Worm (Caenorhabditis elegans) whole organism, midembryonic: ENCODE measurements around the gene acox-1.6.

Experiments used
- T22C8.4 ChIP-seq: fragments of 200-800 bp; sonication (Bioruptor generic); IDR thresholded peaks from 2 replicates; pipeline ENCODE4 v1.3.6; 2022; ENCODE audit warnings: missing genetic modification characterization, missing compliant biosample characterization
- cog-1 ChIP-seq: sonication (generic microtip); optimal IDR thresholded peaks from 2 replicates; lab custom pipeline; 2016; ENCODE audit warnings: missing genetic modification characterization, missing compliant biosample characterization
- flt-1 ChIP-seq: fragments of 200-800 bp; sonication (Bioruptor generic); IDR thresholded peaks from 2 replicates; pipeline ENCODE4 v1.3.6; 2022; ENCODE audit warnings: missing genetic modification characterization, missing compliant biosample characterization
- klf-2 ChIP-seq: fragments of 200-800 bp; sonication (Bioruptor generic); conservative IDR thresholded peaks from 2 replicates; pipeline ENCODE4 v1.3.6; 2022; ENCODE audit warnings: missing genetic modification reagents, missing genetic modification characterization, missing compliant biosample characterization
- med-1 ChIP-seq: sonication (generic microtip); optimal IDR thresholded peaks from 2 replicates; lab custom pipeline; 2017; ENCODE audit warnings: missing genetic modification characterization, mild to moderate bottlenecking, missing compliant biosample characterization, antibody characterized with exemption, missing genetic modification reagents; ENCODE audit not compliant: insufficient read depth
- ref-1 ChIP-seq: fragments of 200-800 bp; sonication (Bioruptor generic); conservative IDR thresholded peaks from 2 replicates; pipeline ENCODE4 v1.3.6; 2022; ENCODE audit warnings: missing genetic modification reagents, missing genetic modification characterization, missing compliant biosample characterization
- tab-1 ChIP-seq: fragments of 200-800 bp; sonication (Bioruptor generic); IDR thresholded peaks from 2 replicates; pipeline ENCODE4 v1.3.6; 2022; ENCODE audit warnings: missing genetic modification characterization, missing compliant biosample characterization
- ztf-23 ChIP-seq: fragments of 200-800 bp; sonication (Bioruptor generic); IDR thresholded peaks from 2 replicates; pipeline ENCODE4 v1.3.6; 2022; ENCODE audit warnings: missing genetic modification reagents, missing genetic modification characterization, missing compliant biosample characterization
- ztf-29 ChIP-seq: fragments of 200-800 bp; sonication (Bioruptor generic); IDR thresholded peaks from 2 replicates; pipeline ENCODE4 v1.3.6; 2022; ENCODE audit warnings: missing genetic modification reagents, missing genetic modification characterization, missing compliant biosample characterization

The acox-1.6 gene

ce11 chrX:15856853-15857252, 18.5 kb upstream of the acox-1.6 start, which contains the start of gene F53H4.2:
F53H4.2 (plus strand) TSS chrX:15857153.
- no peak for TF ChIP-seq tab-1
- no peak for TF ChIP-seq klf-2 (GFP tag; lab: Robert Waterston, UW)
- TF ChIP-seq med-1 (GFP tag; lab: Kevin White, UChicago) = no peak
- no peak for TF ChIP-seq ztf-23 (GFP tag; lab: Robert Waterston, UW)

- no peak for TF ChIP-seq ztf-29
- TF ChIP-seq cog-1 = no peak
- no peak for TF ChIP-seq T22C8.4
- TF ChIP-seq klf-2 (GFP tag; lab: Robert Waterston, UW) = no peak
- TF ChIP-seq flt-1 (GFP tag; lab: Robert Waterston, UW) = no peak
- TF ChIP-seq med-1 (GFP tag; lab: Kevin White, UChicago) = no peak
- TF ChIP-seq ztf-23 (GFP tag; lab: Robert Waterston, UW) = no peak
- no peak for TF ChIP-seq ref-1
- TF ChIP-seq tab-1 = no peak
Measured at ce11 chrX:15851013-15851412, 12.7 kb upstream of the acox-1.6 start.

- TF ChIP-seq med-1 (GFP tag; lab: Kevin White, UChicago) (no peak), tab-1 (no peak), ztf-23 (GFP tag; lab: Robert Waterston, UW) (no peak), ref-1 (no peak), T22C8.4 (0 out of 2 replicates have a peak, but pooled peaks have one; percentile 8), cog-1 (peak; percentile 55), ztf-29 (no peak)
Measured at ce11 chrX:15849397-15849935, 11.1 kb upstream of the acox-1.6 start, which contains the start of gene acl-1. acl-1 (plus strand) TSS chrX:15849885.

DNA sequence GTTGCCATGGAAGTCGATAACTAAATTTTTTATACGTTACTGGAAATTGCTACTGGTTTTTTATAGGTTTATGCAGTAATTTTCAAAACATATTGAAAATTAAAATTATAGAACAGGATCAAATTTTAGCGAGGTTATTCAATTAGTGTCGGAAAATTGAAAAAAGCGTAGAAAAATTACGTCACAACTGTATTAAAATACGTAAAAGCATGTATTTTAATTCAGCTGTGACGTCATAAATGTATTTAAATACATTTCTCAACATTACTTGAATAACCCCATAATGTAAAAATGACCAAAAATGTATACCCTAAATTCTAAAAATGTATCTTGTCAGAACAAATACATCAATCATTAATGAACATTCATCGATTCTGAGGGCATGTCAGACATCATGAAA, 10.5 kb upstream of the acox-1.6 start:
- TF ChIP-seq med-1 (GFP tag; lab: Kevin White, UChicago) = no peak
- no peak for TF ChIP-seq tab-1
- no peak for TF ChIP-seq ref-1
- TF ChIP-seq ztf-23 (GFP tag; lab: Robert Waterston, UW) = no peak
- no peak for TF ChIP-seq ztf-29
- no peak for TF ChIP-seq flt-1 (GFP tag; lab: Robert Waterston, UW)
- no peak for TF ChIP-seq klf-2 (GFP tag; lab: Robert Waterston, UW)
- TF ChIP-seq T22C8.4 = no peak
- TF ChIP-seq cog-1 = no peak

ce11 chrX:15847543-15848087, 9.3 kb upstream of the acox-1.6 start, which contains the start of gene F59F4.3:
F59F4.3 (minus strand) TSS chrX:15847593.
- TF ChIP-seq tab-1 (no peak), ztf-29 (no peak), T22C8.4 (no peak), cog-1 (no peak), ref-1 (no peak), klf-2 (GFP tag; lab: Robert Waterston, UW) (no peak), ztf-23 (GFP tag; lab: Robert Waterston, UW) (no peak)

DNA sequence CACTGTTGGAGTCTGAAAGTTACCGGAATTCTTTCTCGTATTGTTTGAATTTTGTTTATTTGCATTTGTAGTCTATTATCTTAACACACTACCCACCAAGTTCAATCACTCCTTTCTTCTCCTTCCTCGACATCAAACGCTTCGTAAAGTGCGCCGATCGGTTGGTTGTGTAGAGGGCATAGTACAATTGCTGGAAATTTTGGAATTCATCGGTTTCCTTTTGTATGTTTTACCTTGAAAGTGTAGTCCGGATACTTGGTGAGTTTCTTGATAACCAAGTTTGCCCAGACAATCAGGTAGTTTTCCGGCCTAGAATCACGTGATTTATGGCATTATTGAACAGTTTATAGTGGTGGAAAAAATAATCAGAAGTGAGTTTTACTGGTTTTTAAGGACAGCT, 8.2 kb upstream of the acox-1.6 start:
- TF ChIP-seq ztf-23 (GFP tag; lab: Robert Waterston, UW) (no peak), flt-1 (GFP tag; lab: Robert Waterston, UW) (no peak), tab-1 (no peak), med-1 (GFP tag; lab: Kevin White, UChicago) (no peak), ref-1 (no peak), klf-2 (GFP tag; lab: Robert Waterston, UW) (no peak), cog-1 (no peak), T22C8.4 (no peak), ztf-29 (no peak)

DNA sequence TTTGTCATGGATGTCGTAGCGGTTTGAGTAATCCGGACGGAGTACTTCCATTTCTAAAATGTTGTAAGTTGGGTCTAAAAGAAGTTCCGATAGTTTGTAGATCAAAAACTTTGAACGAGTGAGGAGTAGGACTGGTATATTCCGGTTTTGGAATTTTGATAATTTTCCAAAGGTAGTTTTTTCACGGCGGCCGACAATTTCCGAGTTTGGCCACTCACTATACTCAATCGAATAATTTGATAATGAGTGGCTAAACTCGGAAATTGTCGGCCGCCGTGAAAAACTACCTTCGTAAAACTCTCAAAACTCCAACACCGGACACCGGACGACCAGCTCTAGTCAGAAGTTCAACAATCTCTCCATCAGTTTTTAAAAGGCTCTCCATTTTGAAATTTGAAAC, 6.0 kb upstream of the acox-1.6 start:
- TF ChIP-seq klf-2 (GFP tag; lab: Robert Waterston, UW) (no peak), cog-1 (no peak), med-1 (GFP tag; lab: Kevin White, UChicago) (no peak), T22C8.4 (no peak), ref-1 (no peak), flt-1 (GFP tag; lab: Robert Waterston, UW) (no peak), tab-1 (no peak), ztf-23 (GFP tag; lab: Robert Waterston, UW) (no peak), ztf-29 (no peak)

- TF ChIP-seq ref-1 = no peak
- no peak for TF ChIP-seq flt-1 (GFP tag; lab: Robert Waterston, UW)
- TF ChIP-seq tab-1 = no peak
- no peak for TF ChIP-seq ztf-23 (GFP tag; lab: Robert Waterston, UW)
- no peak for TF ChIP-seq med-1 (GFP tag; lab: Kevin White, UChicago)
- TF ChIP-seq T22C8.4 = no peak
- TF ChIP-seq klf-2 (GFP tag; lab: Robert Waterston, UW) = no peak
- TF ChIP-seq ztf-29 = no peak
- no peak for TF ChIP-seq cog-1
Measured at ce11 chrX:15842492-15842891, 4.1 kb upstream of the acox-1.6 start.

DNA sequence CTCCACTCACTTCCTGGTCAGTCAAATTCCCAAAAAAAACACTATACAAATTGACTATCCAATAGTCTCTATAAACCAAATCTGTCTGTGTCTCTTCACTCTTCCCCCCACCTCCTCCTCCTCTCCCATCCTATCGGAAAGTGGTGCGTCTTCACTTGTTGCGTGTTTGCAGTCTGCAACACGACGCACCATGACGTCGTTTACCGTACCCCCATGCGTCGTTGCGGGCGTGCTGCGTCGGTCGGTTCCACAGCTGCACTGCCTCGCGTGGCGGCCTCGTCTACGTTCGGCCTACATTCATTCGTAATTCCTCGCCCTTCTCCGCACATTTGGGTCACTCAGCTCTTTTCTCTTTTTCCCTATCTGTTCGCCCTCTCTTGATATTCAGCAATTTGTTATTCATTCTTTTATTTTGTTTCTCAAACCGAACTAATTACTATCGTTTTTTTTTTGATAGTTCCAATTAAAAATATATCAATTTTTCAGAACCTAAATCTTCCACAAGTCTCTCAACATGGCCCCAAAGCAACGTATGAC, 2.8 kb upstream of the acox-1.6 start, which contains the start of gene serp-1.1:
Gene serp-1.1 (plus strand): TSS at position 487 of the 537 bp plus-strand sequence.
- no peak for TF ChIP-seq ref-1
- TF ChIP-seq flt-1 (GFP tag; lab: Robert Waterston, UW) = peak; percentile 88
- TF ChIP-seq ztf-23 (GFP tag; lab: Robert Waterston, UW) = peak; percentile 81
- peak; percentile 85 for TF ChIP-seq cog-1
- TF ChIP-seq ztf-29 = peak; percentile 61; the same call in 1 of the 2 replicates

DNA sequence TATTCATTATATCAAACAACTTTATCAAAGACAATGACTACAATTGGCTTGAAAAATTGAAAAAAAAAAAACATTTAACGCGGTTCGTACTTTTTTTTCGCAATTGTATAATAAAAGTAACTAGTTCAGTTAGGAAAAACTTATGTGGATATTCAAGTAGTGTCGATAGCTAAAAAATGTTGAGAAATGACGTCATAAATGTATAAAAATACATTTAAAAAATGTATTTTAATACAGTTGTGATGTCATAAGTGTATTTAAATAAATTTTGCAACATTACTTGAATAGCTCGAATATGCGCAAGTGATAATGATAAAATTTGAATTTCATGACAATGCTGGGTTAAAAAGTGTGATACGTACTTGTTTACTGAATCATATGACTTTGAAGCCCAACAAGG, 6.8 kb downstream of the acox-1.6 start:
- no peak for TF ChIP-seq T22C8.4
- no peak for TF ChIP-seq tab-1
- no peak for TF ChIP-seq ztf-23 (GFP tag; lab: Robert Waterston, UW)
- TF ChIP-seq klf-2 (GFP tag; lab: Robert Waterston, UW) = no peak
- TF ChIP-seq ref-1 = no peak
- no peak for TF ChIP-seq flt-1 (GFP tag; lab: Robert Waterston, UW)
- TF ChIP-seq ztf-29 = no peak
- TF ChIP-seq cog-1 = no peak
- TF ChIP-seq med-1 (GFP tag; lab: Kevin White, UChicago) = no peak
